Worm (Caenorhabditis elegans): Measurements from ENCODE around the gene T04F8.2.

DNA sequence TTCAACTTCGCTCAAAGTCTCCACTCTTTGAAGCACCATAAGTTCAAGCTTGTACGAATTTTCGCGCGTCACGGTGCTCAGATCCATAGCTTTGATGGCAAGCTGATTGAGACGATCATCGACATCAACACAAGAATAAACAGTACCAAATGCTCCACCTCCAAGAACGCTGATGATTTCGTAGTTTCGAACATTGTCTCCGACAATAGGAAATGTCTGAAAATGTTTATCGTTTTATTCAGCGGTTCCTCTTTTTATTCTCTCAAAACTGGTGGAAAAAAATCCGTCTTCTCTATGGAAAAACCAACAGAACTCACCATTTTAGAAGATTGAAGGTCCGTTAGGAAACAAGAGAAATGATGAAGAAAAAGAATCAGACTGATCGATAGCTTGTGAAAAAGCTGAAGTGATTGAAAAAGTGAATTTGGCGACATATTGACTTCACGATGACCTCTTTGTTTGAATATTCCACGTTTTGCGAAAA, 31.5 kb upstream of the T04F8.2 start, which contains the start of gene C44C10.7:
- TF ChIP-seq ama-1 (optimal IDR thresholded peaks at IDR 0.05) (no peak), nhr-77 (tag; optimal IDR thresholded peaks at IDR 0.05) (no peak), hlh-11 (tag; optimal IDR thresholded peaks at IDR 0.05) (no peak), mxl-3 (GFP tag; optimal IDR thresholded peaks at IDR 0.05) (no peak), lin-15B (tag; optimal IDR thresholded peaks at IDR 0.05) (no peak), nhr-28 (tag; optimal IDR thresholded peaks at IDR 0.05) (no peak), snpc-1.2 (GFP tag; IDR thresholded peaks at IDR 0.05) (no peak), pqm-1 (tag; optimal IDR thresholded peaks at IDR 0.05) (no peak), ztf-7 (tag; optimal IDR thresholded peaks at IDR 0.05) (no peak)
